Worm (Caenorhabditis elegans) whole organism, L4 larva: ENCODE results near the gene suds-3.
"Not testable (repeated sequence)": the region's sequence is repeated elsewhere in the genome, so short reads cannot be mapped to it uniquely, and the experiment has no call there.

Experiments
- F37D6.2 ChIP-seq: sonication (generic microtip); optimal IDR thresholded peaks from 2 replicates; lab custom pipeline; 2016; ENCODE audit warnings: mild to moderate bottlenecking, missing genetic modification characterization, missing compliant biosample characterization
- ZK337.2 ChIP-seq: fragments of 200-800 bp; sonication (Bioruptor generic); IDR thresholded peaks from 2 replicates; pipeline ENCODE4 v1.3.6; 2022; ENCODE audit warnings: missing genetic modification reagents, missing genetic modification characterization, missing compliant biosample characterization
- arid-1 ChIP-seq: fragments of 200-800 bp; sonication (Bioruptor generic); conservative IDR thresholded peaks from 2 replicates; pipeline ENCODE4 v1.3.6; 2022; ENCODE audit warnings: missing genetic modification reagents, missing genetic modification characterization, missing compliant biosample characterization
- ceh-44 ChIP-seq: fragments of 200-800 bp; sonication (Bioruptor generic); IDR thresholded peaks from 2 replicates; pipeline ENCODE4 v1.3.6; 2022; ENCODE audit warnings: missing genetic modification reagents, missing genetic modification characterization, missing compliant biosample characterization
- ctbp-1 ChIP-seq: fragments of 200-800 bp; sonication (Bioruptor generic); IDR thresholded peaks from 2 replicates; pipeline ENCODE4 v1.3.6; 2022; ENCODE audit warnings: missing genetic modification reagents, missing genetic modification characterization, missing compliant biosample characterization
- dmd-6 ChIP-seq: fragments of 200-800 bp; sonication (Bioruptor generic); IDR thresholded peaks from 2 replicates; pipeline ENCODE4 v1.3.6; 2022; ENCODE audit warnings: missing genetic modification reagents, missing genetic modification characterization, missing compliant biosample characterization
- dpl-1 ChIP-seq: fragments of 150-350 bp; optimal IDR thresholded peaks from 2 replicates; lab custom pipeline; 2014; ENCODE audit warnings: missing biosample characterization, missing genetic modification reagents, missing genetic modification characterization
- egl-43 ChIP-seq: fragments of 200-800 bp; sonication (Bioruptor generic); IDR thresholded peaks from 2 replicates; pipeline ENCODE4 v1.3.6; 2022; ENCODE audit warnings: missing genetic modification reagents, missing genetic modification characterization, missing compliant biosample characterization
- hlh-11 ChIP-seq: fragments of 200-800 bp; sonication (Bioruptor generic); optimal IDR thresholded peaks from 2 replicates; lab custom pipeline; 2018; ENCODE audit warnings: mild to moderate bottlenecking, missing genetic modification characterization, missing compliant biosample characterization
- lim-7 ChIP-seq: fragments of 200-800 bp; sonication (Bioruptor generic); IDR thresholded peaks from 2 replicates; pipeline ENCODE4 v1.3.6; 2022; ENCODE audit warnings: missing genetic modification characterization, missing compliant biosample characterization
- mdl-1 ChIP-seq, 2 experiments: fragments of 150-350 bp in 1 of 2; sonication (generic microtip) in 1 of 2; optimal IDR thresholded peaks; 2 replicates each; lab custom pipeline; 2014 to 2017; ENCODE audit warnings: missing biosample characterization in 2 of 2, missing genetic modification characterization in 2 of 2
- mdt-29 ChIP-seq: fragments of 200-800 bp; sonication (Bioruptor generic); IDR thresholded peaks from 2 replicates; pipeline ENCODE4 v1.3.6; 2022; ENCODE audit warnings: missing genetic modification reagents, missing genetic modification characterization, missing compliant biosample characterization
- nhr-25 ChIP-seq: sonication (generic microtip); optimal IDR thresholded peaks from 2 replicates; lab custom pipeline; 2017; ENCODE audit warnings: missing genetic modification characterization, mild to moderate bottlenecking, missing compliant biosample characterization, antibody characterized with exemption, moderate library complexity, borderline replicate concordance; ENCODE audit not compliant: insufficient read depth
- pha-4 ChIP-seq, 2 experiments: fragments of 150-350 bp in 1 of 2; fragments of 200-800 bp in 1 of 2; sonication (Bioruptor generic) in 1 of 2; IDR thresholded peaks in 1 of 2; optimal IDR thresholded peaks in 1 of 2; 2 replicates each; pipeline versions ENCODE4 v1.3.6 to Lab custom; 2014 to 2022; ENCODE audit warnings: missing genetic modification characterization in 2 of 2, missing genetic modification reagents in 2 of 2, missing biosample characterization in 1 of 2, missing compliant biosample characterization in 1 of 2
- tra-1 ChIP-seq: fragments of 200-800 bp; sonication (Bioruptor generic); IDR thresholded peaks from 2 replicates; pipeline ENCODE4 v1.3.6; 2022; ENCODE audit warnings: missing genetic modification reagents, missing genetic modification characterization, missing compliant biosample characterization
- unc-130 ChIP-seq: sonication (generic microtip); optimal IDR thresholded peaks from 2 replicates; lab custom pipeline; 2016; ENCODE audit warnings: missing genetic modification reagents, missing genetic modification characterization, missing compliant biosample characterization
- vab-7 ChIP-seq: fragments of 200-800 bp; sonication (Bioruptor generic); IDR thresholded peaks from 2 replicates; pipeline ENCODE4 v1.3.6; 2022; ENCODE audit warnings: missing genetic modification reagents, missing genetic modification characterization, missing compliant biosample characterization
- zfp-3 ChIP-seq: fragments of 200-800 bp; sonication (Bioruptor generic); conservative IDR thresholded peaks from 2 replicates; pipeline ENCODE4 v1.3.6; 2022; ENCODE audit warnings: missing genetic modification reagents, missing genetic modification characterization, missing compliant biosample characterization

The suds-3 gene

ce11 chrV:9980731-9981483 is 50.1 kb downstream of the suds-3 start, which contains the start of the genes ruvb-1 and tofu-1 (continued):
- TF ChIP-seq dmd-6 (GFP tag; lab: Robert Waterston, UW) (peak; percentile 76), ctbp-1 (GFP tag; lab: Robert Waterston, UW) (peak; percentile 71), F37D6.2 (tag; lab: Kevin White, UChicago) (peak; percentile 36), pha-4 (GFP tag; IDR thresholded peaks at IDR 0.05; lab: Robert Waterston, UW) (peak; percentile 90), vab-7 (GFP tag; lab: Robert Waterston, UW) (peak; percentile 77), unc-130 (GFP tag; lab: Kevin White, UChicago) (peak; percentile 67), lim-7 (0 out of 2 replicates have a peak, but pooled peaks have one; percentile 29), tra-1 (peak; percentile 82), mdl-1 (tag; optimal IDR thresholded peaks at IDR 0.05; lab: Kevin White, UChicago) (peak; percentile 0 to 4), hlh-11 (tag; lab: Kevin White, UChicago) (peak; percentile 67), dpl-1 (GFP tag; lab: Kevin White, UChicago) (peak; percentile 63), nhr-25 (peak; percentile 38), arid-1 (GFP tag; lab: Robert Waterston, UW) (peak; percentile 54; the same call in 1 of the 2 replicates), mdt-29 (GFP tag; lab: Robert Waterston, UW) (peak; percentile 64; the same call in 1 of the 2 replicates), ceh-44 (GFP tag; lab: Robert Waterston, UW) (peak; percentile 75), zfp-3 (peak; percentile 72; the same call in 1 of the 2 replicates), egl-43 (GFP tag; lab: Robert Waterston, UW) (peak; percentile 78), ZK337.2 (GFP tag; lab: Robert Waterston, UW) (0 out of 2 replicates have a peak, but pooled peaks have one; percentile 22)
- not testable (repeated sequence) for TF ChIP-seq pha-4 (tag; optimal IDR thresholded peaks at IDR 0.05; lab: Kevin White, UChicago)
